Worm (Caenorhabditis elegans) whole organism, L3 larva: ENCODE measurements around the gene alh-11.

Source experiments
- R02D3.7 ChIP-seq: fragments of 150-350 bp; optimal IDR thresholded peaks from 2 replicates; lab custom pipeline; 2014; ENCODE audit warnings: missing biosample characterization, missing genetic modification characterization
- aly-2 ChIP-seq: fragments of 150-350 bp; optimal IDR thresholded peaks from 2 replicates; lab custom pipeline; 2014; ENCODE audit warnings: missing biosample characterization, missing genetic modification characterization
- ama-1 ChIP-seq: fragments of 150-350 bp; optimal IDR thresholded peaks from 2 replicates; lab custom pipeline; 2018
- ceh-28 ChIP-seq: fragments of 150-350 bp; optimal IDR thresholded peaks from 2 replicates; lab custom pipeline; 2014; ENCODE audit warnings: missing biosample characterization, missing genetic modification reagents, missing genetic modification characterization
- ceh-82 ChIP-seq: fragments of 150-350 bp; optimal IDR thresholded peaks from 2 replicates; lab custom pipeline; 2014; ENCODE audit warnings: missing biosample characterization, missing genetic modification characterization
- ceh-9 ChIP-seq: sonication (generic microtip); optimal IDR thresholded peaks from 2 replicates; lab custom pipeline; 2018; ENCODE audit warnings: missing biosample characterization, missing genetic modification characterization
- daf-12 ChIP-seq: fragments of 150-350 bp; optimal IDR thresholded peaks from 2 replicates; lab custom pipeline; 2014; ENCODE audit warnings: missing biosample characterization, missing genetic modification reagents, missing genetic modification characterization
- egl-27 ChIP-seq: sonication (generic microtip); optimal IDR thresholded peaks from 4 replicates; lab custom pipeline; 2017; ENCODE audit warnings: missing biosample characterization, missing genetic modification reagents, missing genetic modification characterization
- egl-5 ChIP-seq: fragments of 150-350 bp; optimal IDR thresholded peaks from 2 replicates; lab custom pipeline; 2017; ENCODE audit warnings: missing biosample characterization, missing genetic modification reagents, missing genetic modification characterization, inconsistent platforms
- elt-1 ChIP-seq: fragments of 150-350 bp; optimal IDR thresholded peaks from 2 replicates; lab custom pipeline; 2014; ENCODE audit warnings: missing biosample characterization, missing genetic modification characterization
- eor-1 ChIP-seq, 2 experiments: fragments of 150-350 bp; optimal IDR thresholded peaks; 2 replicates each; lab custom pipeline; 2014 to 2018; ENCODE audit warnings: missing biosample characterization in 2 of 2, missing genetic modification characterization in 2 of 2
- jun-1 ChIP-seq: fragments of 150-350 bp; optimal IDR thresholded peaks from 2 replicates; lab custom pipeline; 2014; ENCODE audit warnings: missing biosample characterization, missing genetic modification reagents, missing genetic modification characterization
- lin-15B ChIP-seq: fragments of 150-350 bp; optimal IDR thresholded peaks from 2 replicates; lab custom pipeline; 2014; ENCODE audit warnings: missing biosample characterization, missing genetic modification characterization
- lin-39 ChIP-seq: fragments of 150-350 bp; optimal IDR thresholded peaks from 2 replicates; lab custom pipeline; 2018; ENCODE audit warnings: missing biosample characterization, missing genetic modification reagents, missing genetic modification characterization
- mdl-1 ChIP-seq: fragments of 150-350 bp; optimal IDR thresholded peaks from 2 replicates; lab custom pipeline; 2014; ENCODE audit warnings: missing biosample characterization, missing genetic modification characterization
- nfya-1 ChIP-seq: sonication (generic microtip); optimal IDR thresholded peaks from 2 replicates; lab custom pipeline; 2017; ENCODE audit warnings: missing genetic modification characterization, mild to moderate bottlenecking, missing compliant biosample characterization, antibody characterized with exemption, moderate library complexity; ENCODE audit not compliant: insufficient read depth
- nhr-11 ChIP-seq: fragments of 150-350 bp; optimal IDR thresholded peaks from 2 replicates; lab custom pipeline; 2014; ENCODE audit warnings: missing biosample characterization, missing genetic modification characterization
- nhr-12 ChIP-seq: fragments of 150-350 bp; optimal IDR thresholded peaks from 2 replicates; lab custom pipeline; 2014; ENCODE audit warnings: missing biosample characterization, missing genetic modification characterization
- nhr-237 ChIP-seq: fragments of 150-350 bp; optimal IDR thresholded peaks from 2 replicates; lab custom pipeline; 2014; ENCODE audit warnings: missing biosample characterization, missing genetic modification characterization
- nhr-25 ChIP-seq: sonication (generic microtip); optimal IDR thresholded peaks from 2 replicates; lab custom pipeline; 2017; ENCODE audit warnings: missing biosample characterization, missing genetic modification characterization
- nhr-28 ChIP-seq: fragments of 150-350 bp; optimal IDR thresholded peaks from 2 replicates; lab custom pipeline; 2014; ENCODE audit warnings: missing biosample characterization, missing genetic modification characterization
- nhr-67 ChIP-seq: fragments of 150-350 bp; optimal IDR thresholded peaks from 2 replicates; lab custom pipeline; 2014; ENCODE audit warnings: missing biosample characterization, missing genetic modification characterization
- nhr-77 ChIP-seq: fragments of 150-350 bp; optimal IDR thresholded peaks from 2 replicates; lab custom pipeline; 2014; ENCODE audit warnings: missing biosample characterization, missing genetic modification characterization
- pha-4 ChIP-seq: fragments of 150-350 bp; optimal IDR thresholded peaks from 2 replicates; lab custom pipeline; 2014; ENCODE audit warnings: missing biosample characterization, missing genetic modification reagents, missing genetic modification characterization
- sea-2 ChIP-seq: fragments of 150-350 bp; sonication (generic microtip); optimal IDR thresholded peaks from 4 replicates; lab custom pipeline; 2014; ENCODE audit warnings: missing biosample characterization, missing genetic modification reagents, missing genetic modification characterization
- snpc-4 ChIP-seq: fragments of 150-350 bp; optimal IDR thresholded peaks from 2 replicates; lab custom pipeline; 2014; ENCODE audit warnings: missing biosample characterization, missing genetic modification characterization
- tbx-2 ChIP-seq: sonication (generic microtip); optimal IDR thresholded peaks from 2 replicates; lab custom pipeline; 2016; ENCODE audit warnings: mild to moderate bottlenecking, missing genetic modification characterization, missing compliant biosample characterization
- unc-39 ChIP-seq: sonication (generic microtip); optimal IDR thresholded peaks from 4 replicates; lab custom pipeline; 2017; ENCODE audit warnings: missing biosample characterization, missing genetic modification characterization
- unc-62 ChIP-seq: fragments of 150-350 bp; sonication (generic microtip); optimal IDR thresholded peaks from 4 replicates; lab custom pipeline; 2014; ENCODE audit warnings: missing biosample characterization, missing genetic modification reagents, missing genetic modification characterization
- zag-1 ChIP-seq: fragments of 150-350 bp; optimal IDR thresholded peaks from 2 replicates; lab custom pipeline; 2014; ENCODE audit warnings: missing biosample characterization, missing genetic modification characterization
- ztf-11 ChIP-seq: fragments of 150-350 bp; optimal IDR thresholded peaks from 2 replicates; lab custom pipeline; 2014; ENCODE audit warnings: missing biosample characterization, missing genetic modification characterization

The alh-11 gene

ce11 chrIII:778771-779170 lies at the start of gene alh-11:
alh-11 (minus strand) TSS chrIII:778871.
- TF ChIP-seq mdl-1 (tag; lab: Kevin White, UChicago): no peak
- no peak for TF ChIP-seq aly-2 (tag; lab: Kevin White, UChicago)
- TF ChIP-seq lin-39 (tag; lab: Kevin White, UChicago): no peak

ce11 chrIII:825256-825655 lies 46.6 kb upstream of the alh-11 start:
- TF ChIP-seq tbx-2 (tag; lab: Kevin White, UChicago) (no peak), mdl-1 (tag; lab: Kevin White, UChicago) (no peak), ceh-9 (tag; lab: Kevin White, UChicago) (no peak), nhr-237 (tag; lab: Kevin White, UChicago) (no peak), pha-4 (no peak), jun-1 (tag; lab: Kevin White, UChicago) (no peak), R02D3.7 (tag; lab: Kevin White, UChicago) (no peak), nhr-77 (tag; lab: Kevin White, UChicago) (no peak), unc-39 (no peak), lin-15B (tag; lab: Kevin White, UChicago) (no peak), egl-5 (no peak)

- no peak for TF ChIP-seq elt-1 (tag; lab: Kevin White, UChicago)
- TF ChIP-seq ama-1 (lab: Kevin White, UChicago): no peak
- no peak for TF ChIP-seq sea-2 (GFP tag; lab: Kevin White, UChicago)
- no peak for TF ChIP-seq mdl-1 (tag; lab: Kevin White, UChicago)
- peak; percentile 84 for TF ChIP-seq egl-5
- peak; percentile 14 for TF ChIP-seq nfya-1 (tag; lab: Kevin White, UChicago)
- TF ChIP-seq nhr-12 (tag; lab: Kevin White, UChicago): no peak
- TF ChIP-seq eor-1 (tag; optimal IDR thresholded peaks at IDR 0.05; lab: Kevin White, UChicago): no peak
- TF ChIP-seq daf-12 (tag; lab: Kevin White, UChicago): no peak
- TF ChIP-seq ceh-82 (tag; lab: Kevin White, UChicago): no peak
- TF ChIP-seq nhr-28 (tag; lab: Kevin White, UChicago): no peak
- no peak for TF ChIP-seq unc-62 (GFP tag; lab: Kevin White, UChicago)
Measured at ce11 chrIII:822546-823272, 44.0 kb upstream of the alh-11 start, which contains the start of gene clec-149. clec-149 (plus strand) TSS chrIII:823222.

ce11 chrIII:819313-819712 lies 40.6 kb upstream of the alh-11 start:
- TF ChIP-seq elt-1 (tag; lab: Kevin White, UChicago): no peak
- TF ChIP-seq unc-62 (GFP tag; lab: Kevin White, UChicago): no peak
- no peak for TF ChIP-seq nhr-237 (tag; lab: Kevin White, UChicago)
- TF ChIP-seq ceh-28 (tag; lab: Kevin White, UChicago): no peak
- peak; percentile 38 for TF ChIP-seq snpc-4 (tag; lab: Kevin White, UChicago)
- TF ChIP-seq jun-1 (tag; lab: Kevin White, UChicago): no peak

- no peak for TF ChIP-seq nhr-11
- no peak for TF ChIP-seq ceh-82 (tag; lab: Kevin White, UChicago)
- TF ChIP-seq ztf-11: no peak
- peak; percentile 28 for TF ChIP-seq nhr-25
- no peak for TF ChIP-seq egl-27
- no peak for TF ChIP-seq egl-5
- TF ChIP-seq R02D3.7 (tag; lab: Kevin White, UChicago): no peak
- no peak for TF ChIP-seq sea-2 (GFP tag; lab: Kevin White, UChicago)
- TF ChIP-seq ceh-28 (tag; lab: Kevin White, UChicago): no peak
Measured at ce11 chrIII:815845-816244, 37.2 kb upstream of the alh-11 start, which contains the start of gene dac-1. dac-1 (plus strand) TSS chrIII:816145.

ce11 chrIII:811544-811943 lies 32.9 kb upstream of the alh-11 start, which contains the start of gene daf-7:
daf-7 (plus strand) TSS chrIII:811844.
- TF ChIP-seq eor-1 (tag; optimal IDR thresholded peaks at IDR 0.05; lab: Kevin White, UChicago) (no peak), nhr-67 (tag; lab: Kevin White, UChicago) (no peak), elt-1 (tag; lab: Kevin White, UChicago) (no peak), zag-1 (tag; lab: Kevin White, UChicago) (no peak)
